Worm (Caenorhabditis elegans) whole organism, early embryonic: ENCODE results near the gene hpa-1.

Experiments used
- ceh-13 ChIP-seq: fragments of 200-800 bp; sonication (Bioruptor generic); optimal IDR thresholded peaks from 2 replicates; lab custom pipeline; 2018; ENCODE audit warnings: mild to moderate bottlenecking, missing genetic modification characterization, missing compliant biosample characterization
- flt-1 ChIP-seq: fragments of 200-800 bp; sonication (Bioruptor generic); IDR thresholded peaks from 2 replicates; pipeline ENCODE4 v1.3.6; 2022; ENCODE audit warnings: missing genetic modification characterization, missing compliant biosample characterization
- tbx-11 ChIP-seq: fragments of 200-800 bp; sonication (Bioruptor generic); IDR thresholded peaks from 2 replicates; pipeline ENCODE4 v1.3.6; 2022; ENCODE audit warnings: missing genetic modification characterization, missing compliant biosample characterization

ce11 chrIV:16210913-16211312 is 22.0 kb downstream of the hpa-1 start, which contains the start of gene H25K10.2:
- no peak for TF ChIP-seq flt-1
- no peak for TF ChIP-seq ceh-13 (GFP tag; lab: Kevin White, UChicago)
- no peak for TF ChIP-seq tbx-11
